Fruit fly (Drosophila melanogaster) whole organism, adult: Measurements from ENCODE around the gene CG1387.

ENCODE experiments used
- CG11617 ChIP-seq: fragments of 200-800 bp; sonication (Bioruptor generic); optimal IDR thresholded peaks from 2 replicates; lab custom pipeline; 2017; ENCODE audit warnings: mild to moderate bottlenecking, missing biosample characterization, missing genetic modification reagents, missing genetic modification characterization
- CG12768 ChIP-seq: fragments of 200-800 bp; sonication (Bioruptor generic); optimal IDR thresholded peaks from 2 replicates; lab custom pipeline; 2017; ENCODE audit warnings: missing biosample characterization, missing genetic modification characterization, mild to moderate bottlenecking, moderate library complexity, missing genetic modification reagents
- CG14711 ChIP-seq: fragments of 200-800 bp; sonication (Bioruptor generic); optimal IDR thresholded peaks from 2 replicates; lab custom pipeline; 2018; ENCODE audit warnings: missing biosample characterization, mild to moderate bottlenecking, missing genetic modification characterization, moderate library complexity
- CG1620 ChIP-seq: fragments of 200-800 bp; sonication (Bioruptor generic); optimal IDR thresholded peaks from 2 replicates; lab custom pipeline; 2016; ENCODE audit warnings: missing biosample characterization, missing genetic modification characterization
- CG33017 ChIP-seq: fragments of 200-800 bp; sonication (Bioruptor generic); optimal IDR thresholded peaks from 2 replicates; lab custom pipeline; 2018; ENCODE audit warnings: missing biosample characterization, mild to moderate bottlenecking, missing genetic modification characterization, moderate library complexity
- CG5204 ChIP-seq: fragments of 200-800 bp; sonication (Bioruptor generic); optimal IDR thresholded peaks from 2 replicates; lab custom pipeline; 2016; ENCODE audit warnings: missing biosample characterization, missing genetic modification characterization
- CG7045 ChIP-seq: fragments of 200-800 bp; sonication (Bioruptor generic); optimal IDR thresholded peaks from 2 replicates; lab custom pipeline; 2017; ENCODE audit warnings: missing biosample characterization, mild to moderate bottlenecking, missing genetic modification characterization
- CG7101 ChIP-seq: fragments of 200-800 bp; sonication (Bioruptor generic); optimal IDR thresholded peaks from 2 replicates; lab custom pipeline; 2018; ENCODE audit warnings: missing biosample characterization, mild to moderate bottlenecking, missing genetic modification characterization, moderate library complexity
- Clk ChIP-seq: fragments of 200-800 bp; sonication (Bioruptor generic); optimal IDR thresholded peaks from 2 replicates; lab custom pipeline; 2017; ENCODE audit warnings: missing biosample characterization, missing genetic modification characterization
- Crg-1 ChIP-seq: fragments of 200-800 bp; sonication (Bioruptor generic); optimal IDR thresholded peaks from 2 replicates; lab custom pipeline; 2016; ENCODE audit warnings: missing biosample characterization, missing genetic modification characterization
- Hr96 ChIP-seq: fragments of 200-800 bp; sonication (Bioruptor generic); optimal IDR thresholded peaks from 2 replicates; lab custom pipeline; 2016; ENCODE audit warnings: missing biosample characterization, missing genetic modification characterization
- Mnt ChIP-seq: fragments of 200-800 bp; sonication (Bioruptor generic); optimal IDR thresholded peaks from 2 replicates; lab custom pipeline; 2016; ENCODE audit warnings: missing biosample characterization, mild to moderate bottlenecking, missing genetic modification characterization
- bab1 ChIP-seq: fragments of 200-800 bp; sonication (Bioruptor generic); optimal IDR thresholded peaks from 3 replicates; lab custom pipeline; 2019; ENCODE audit warnings: missing biosample characterization, mild to moderate bottlenecking, missing genetic modification characterization, moderate library complexity
- cic ChIP-seq: fragments of 200-800 bp; sonication (Bioruptor generic); optimal IDR thresholded peaks from 2 replicates; lab custom pipeline; 2017; ENCODE audit warnings: missing biosample characterization, mild to moderate bottlenecking, missing genetic modification characterization, moderate library complexity
- cnc ChIP-seq, 2 experiments: fragments of >200 bp; optimal IDR thresholded peaks; 2 replicates each; lab custom pipeline; 2017
- kay ChIP-seq: fragments of 200-800 bp; sonication (Bioruptor generic); peaks from one replicate; lab custom pipeline; 2016; ENCODE audit warnings: missing biosample characterization, missing genetic modification characterization, borderline replicate concordance
- ovo ChIP-seq: fragments of 200-800 bp; sonication (Bioruptor generic); optimal IDR thresholded peaks from 2 replicates; lab custom pipeline; 2016; ENCODE audit warnings: missing biosample characterization, missing genetic modification characterization
- pad ChIP-seq: fragments of 200-800 bp; sonication (Bioruptor generic); optimal IDR thresholded peaks from 3 replicates; lab custom pipeline; 2017; ENCODE audit warnings: missing biosample characterization, missing genetic modification characterization, mild to moderate bottlenecking, moderate library complexity, missing genetic modification reagents
- tj ChIP-seq: fragments of 200-800 bp; sonication (Bioruptor generic); optimal IDR thresholded peaks from 3 replicates; lab custom pipeline; 2017; ENCODE audit warnings: missing biosample characterization, mild to moderate bottlenecking, missing genetic modification characterization, moderate library complexity
- toe ChIP-seq: fragments of 200-800 bp; sonication (Bioruptor generic); optimal IDR thresholded peaks from 2 replicates; lab custom pipeline; 2016; ENCODE audit warnings: missing biosample characterization, missing genetic modification characterization

Gene CG1387

dm6 chrX:8385481-8385880, at the start of gene CG1387:
Gene CG1387 (plus strand): TSS chrX:8385781.
- no peak for TF ChIP-seq CG33017
- no peak for TF ChIP-seq ovo (GFP tag; lab: Kevin White, UChicago)
- no peak for TF ChIP-seq CG7045 (GFP tag; lab: Kevin White, UChicago)
- TF ChIP-seq CG7101 (tag; lab: Kevin White, UChicago) = no peak
- TF ChIP-seq pad (GFP tag; lab: Kevin White, UChicago) = no peak
- no peak for TF ChIP-seq bab1 (GFP tag; lab: Kevin White, UChicago)
- TF ChIP-seq toe (GFP tag; lab: Kevin White, UChicago) = no peak
- TF ChIP-seq cic (GFP tag; lab: Kevin White, UChicago) = no peak
- no peak for TF ChIP-seq CG5204 (GFP tag; lab: Kevin White, UChicago)
- TF ChIP-seq tj (GFP tag; lab: Kevin White, UChicago) = no peak
- TF ChIP-seq CG12768 (GFP tag; lab: Kevin White, UChicago) = no peak
- TF ChIP-seq kay (GFP tag; lab: Kevin White, UChicago) = no peak

dm6 chrX:8366329-8366728, 19.3 kb upstream of the CG1387 start:
- TF ChIP-seq ovo (GFP tag; lab: Kevin White, UChicago) (no peak), CG33017 (no peak), cnc (optimal IDR thresholded peaks at IDR 0.05; lab: Kevin White, UChicago) (no peak), pad (GFP tag; lab: Kevin White, UChicago) (no peak)

- TF ChIP-seq Crg-1 (no peak), CG1620 (GFP tag; lab: Kevin White, UChicago) (no peak), kay (GFP tag; lab: Kevin White, UChicago) (no peak), CG11617 (GFP tag; lab: Kevin White, UChicago) (no peak), ovo (GFP tag; lab: Kevin White, UChicago) (no peak), CG7101 (tag; lab: Kevin White, UChicago) (no peak), Hr96 (GFP tag; lab: Kevin White, UChicago) (no peak), cnc (optimal IDR thresholded peaks at IDR 0.05; lab: Kevin White, UChicago) (no peak), Clk (GFP tag; lab: Kevin White, UChicago) (no peak), toe (GFP tag; lab: Kevin White, UChicago) (no peak)
Measured at dm6 chrX:8367069-8367468, 18.5 kb upstream of the CG1387 start, which contains the start of gene nAChRalpha3. Gene nAChRalpha3 (minus strand): TSS chrX:8367169.

dm6 chrX:8371729-8372128, 13.9 kb upstream of the CG1387 start:
- TF ChIP-seq CG1620 (GFP tag; lab: Kevin White, UChicago) = no peak
- TF ChIP-seq kay (GFP tag; lab: Kevin White, UChicago) = no peak
- no peak for TF ChIP-seq pad (GFP tag; lab: Kevin White, UChicago)
- no peak for TF ChIP-seq Crg-1
- TF ChIP-seq CG7045 (GFP tag; lab: Kevin White, UChicago) = no peak
- TF ChIP-seq CG33017 = no peak
- TF ChIP-seq Mnt = no peak
- TF ChIP-seq bab1 (GFP tag; lab: Kevin White, UChicago) = no peak
- no peak for TF ChIP-seq Hr96 (GFP tag; lab: Kevin White, UChicago)
- TF ChIP-seq ovo (GFP tag; lab: Kevin White, UChicago) = no peak
- TF ChIP-seq cnc (optimal IDR thresholded peaks at IDR 0.05; lab: Kevin White, UChicago) = no peak
- no peak for TF ChIP-seq toe (GFP tag; lab: Kevin White, UChicago)
- no peak for TF ChIP-seq tj (GFP tag; lab: Kevin White, UChicago)
- no peak for TF ChIP-seq cic (GFP tag; lab: Kevin White, UChicago)
- TF ChIP-seq Clk (GFP tag; lab: Kevin White, UChicago) = no peak
- TF ChIP-seq CG11617 (GFP tag; lab: Kevin White, UChicago) = no peak
- no peak for TF ChIP-seq CG5204 (GFP tag; lab: Kevin White, UChicago)
- no peak for TF ChIP-seq CG14711 (tag; lab: Kevin White, UChicago)
- no peak for TF ChIP-seq CG12768 (GFP tag; lab: Kevin White, UChicago)

- TF ChIP-seq CG12768 (GFP tag; lab: Kevin White, UChicago) (no peak), CG5204 (GFP tag; lab: Kevin White, UChicago) (no peak), bab1 (GFP tag; lab: Kevin White, UChicago) (no peak), CG1620 (GFP tag; lab: Kevin White, UChicago) (no peak), kay (GFP tag; lab: Kevin White, UChicago) (no peak), CG14711 (tag; lab: Kevin White, UChicago) (no peak), Mnt (no peak), cnc (optimal IDR thresholded peaks at IDR 0.05; lab: Kevin White, UChicago) (no peak), ovo (GFP tag; lab: Kevin White, UChicago) (no peak), CG7101 (tag; lab: Kevin White, UChicago) (no peak), Clk (GFP tag; lab: Kevin White, UChicago) (no peak), Hr96 (GFP tag; lab: Kevin White, UChicago) (no peak), tj (GFP tag; lab: Kevin White, UChicago) (no peak), toe (GFP tag; lab: Kevin White, UChicago) (no peak), pad (GFP tag; lab: Kevin White, UChicago) (no peak), cic (GFP tag; lab: Kevin White, UChicago) (no peak), CG7045 (GFP tag; lab: Kevin White, UChicago) (no peak)
Measured at dm6 chrX:8396611-8397010, 11.0 kb downstream of the CG1387 start.
